Fruit fly (Drosophila melanogaster) whole organism: Measurements from ENCODE around the gene CG12069.

Experiments used
- CG8478 ChIP-seq: fragments of >200 bp; optimal IDR thresholded peaks from 2 replicates; lab custom pipeline; 2018; ENCODE audit warnings: inconsistent platforms
- Dll ChIP-seq: fragments of >200 bp; optimal IDR thresholded peaks from 2 replicates; lab custom pipeline; 2017
- EcR ChIP-seq, 2 experiments: fragments of >200 bp; optimal IDR thresholded peaks; 2 replicates each; lab custom pipeline; 2017; ENCODE audit warnings: missing biosample characterization in 2 of 2, missing genetic modification characterization in 2 of 2, missing genetic modification reagents in 2 of 2
- pan ChIP-seq: fragments of >200 bp; optimal IDR thresholded peaks from 2 replicates; lab custom pipeline; 2017
- psq ChIP-seq: fragments of >200 bp; optimal IDR thresholded peaks from 2 replicates; lab custom pipeline; 2017
- usp ChIP-seq: fragments of >200 bp; optimal IDR thresholded peaks from 2 replicates; lab custom pipeline; 2017; ENCODE audit warnings: missing biosample characterization, missing genetic modification characterization, mixed read lengths

- TF ChIP-seq usp (GFP tag; lab: Kevin White, UChicago), result no peak
- TF ChIP-seq CG8478, result no peak
- no peak for TF ChIP-seq Dll (lab: Kevin White, UChicago)
- TF ChIP-seq EcR (GFP tag; optimal IDR thresholded peaks at IDR 0.05; lab: Kevin White, UChicago), result no peak
- TF ChIP-seq psq (lab: Kevin White, UChicago), result no peak
- no peak for TF ChIP-seq pan (lab: Kevin White, UChicago)
Measured at dm6 chr3R:30741371-30741770, 46.1 kb upstream of the CG12069 start.
